Worm (Caenorhabditis elegans): Measurements from ENCODE around the gene R52.5.
"Not testable (repeated sequence)": the region's sequence is repeated elsewhere in the genome, so short reads cannot be mapped to it uniquely, and the experiment has no call there.

DNA sequence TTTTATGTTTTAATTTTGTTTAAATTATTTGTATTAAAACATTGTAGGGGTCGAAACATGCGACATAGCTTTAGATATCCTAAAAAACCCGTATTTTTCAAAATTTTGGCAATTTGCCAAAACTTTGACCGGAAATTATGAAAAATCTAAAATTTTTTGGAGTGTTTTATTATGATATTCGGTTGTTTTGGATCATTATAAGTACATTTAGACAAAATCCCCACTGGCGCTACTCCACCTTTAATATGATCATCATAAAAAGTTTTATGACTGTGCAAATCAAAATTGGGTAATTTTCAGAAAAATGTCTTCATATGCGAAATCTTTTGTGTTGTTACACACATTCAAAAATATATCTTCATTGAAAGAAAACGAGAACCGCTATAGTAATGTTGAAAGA lies 43.9 kb upstream of the R52.5 start, which contains the start of gene math-18:
- not testable (repeated sequence) for TF ChIP-seq skn-1 (tag; optimal IDR thresholded peaks at IDR 0.05); unc-39 (tag; optimal IDR thresholded peaks at IDR 0.05); unc-62 (GFP tag; optimal IDR thresholded peaks at IDR 0.05); ama-1 (optimal IDR thresholded peaks at IDR 0.05); ceh-82 (tag; optimal IDR thresholded peaks at IDR 0.05); nhr-25 (tag; optimal IDR thresholded peaks at IDR 0.05); fos-1 (tag; optimal IDR thresholded peaks at IDR 0.05); mab-5 (tag; optimal IDR thresholded peaks at IDR 0.05); F13H6.1 (tag; optimal IDR thresholded peaks at IDR 0.05)

All from whole organism, L2 larva.